Worm (Caenorhabditis elegans): ENCODE measurements around the gene rocf-1.

DNA sequence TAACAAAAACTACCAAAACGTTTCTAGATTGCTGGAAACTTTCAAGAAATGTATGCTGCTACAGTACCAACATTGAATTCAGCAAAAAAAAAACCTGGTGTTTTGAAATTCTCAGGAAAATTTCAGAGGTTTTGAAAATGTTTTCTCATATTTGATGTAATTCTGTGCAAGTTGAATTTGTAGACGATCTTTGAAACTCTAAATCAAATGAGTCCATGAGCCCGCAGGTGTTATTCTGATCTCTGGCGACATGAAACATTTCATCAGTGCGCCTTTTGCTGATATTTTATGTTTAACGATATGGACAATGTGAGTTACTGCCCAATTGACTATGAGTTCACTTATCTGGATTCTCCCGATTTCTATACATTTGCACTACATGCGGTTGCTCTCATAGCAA lies 29.4 kb upstream of the rocf-1 start, which contains the start of gene srh-218:
- no peak for TF ChIP-seq ama-1 (optimal IDR thresholded peaks at IDR 0.05)
- no peak for TF ChIP-seq flt-1 (GFP tag; IDR thresholded peaks at IDR 0.05)
- TF ChIP-seq sea-1 (GFP tag; conservative IDR thresholded peaks at IDR 0.05) = no peak
- TF ChIP-seq hnd-1 (tag; optimal IDR thresholded peaks at IDR 0.05) = no peak
- TF ChIP-seq pes-1 (GFP tag; IDR thresholded peaks at IDR 0.05) = no peak
- no peak for TF ChIP-seq tbx-11 (GFP tag; IDR thresholded peaks at IDR 0.05)
- no peak for TF ChIP-seq aly-1 (tag; optimal IDR thresholded peaks at IDR 0.05)
- no peak for TF ChIP-seq tra-4 (tag; optimal IDR thresholded peaks at IDR 0.05)
- no peak for TF ChIP-seq ets-7 (tag; optimal IDR thresholded peaks at IDR 0.05)
- TF ChIP-seq scrt-1 (GFP tag; IDR thresholded peaks at IDR 0.05) = no peak
- TF ChIP-seq tbx-37 (GFP tag; conservative IDR thresholded peaks at IDR 0.05) = no peak

All from whole organism, early embryonic.